Worm (Caenorhabditis elegans) whole organism, L1 larva: ENCODE data around the gene F41B5.12.

Experiments
- C16A3.4 ChIP-seq: fragments of 150-350 bp; optimal IDR thresholded peaks from 2 replicates; lab custom pipeline; 2014; ENCODE audit warnings: missing biosample characterization, missing genetic modification characterization
- C34B4.2 ChIP-seq: sonication (generic microtip); optimal IDR thresholded peaks from 2 replicates; lab custom pipeline; 2017; ENCODE audit warnings: mild to moderate bottlenecking, missing genetic modification characterization, missing compliant biosample characterization
- Y116A8C.19 ChIP-seq: sonication (generic microtip); optimal IDR thresholded peaks from 2 replicates; lab custom pipeline; 2016; ENCODE audit warnings: missing compliant biosample characterization, missing genetic modification characterization, borderline replicate concordance
- aly-2 ChIP-seq: fragments of 150-350 bp; optimal IDR thresholded peaks from 2 replicates; lab custom pipeline; 2014; ENCODE audit warnings: missing biosample characterization, missing genetic modification characterization
- ama-1 ChIP-seq: fragments of 150-350 bp; optimal IDR thresholded peaks from 2 replicates; lab custom pipeline; 2014
- blmp-1 ChIP-seq: fragments of 150-350 bp; optimal IDR thresholded peaks from 2 replicates; lab custom pipeline; 2014; ENCODE audit warnings: missing biosample characterization, missing genetic modification characterization
- ceh-63 ChIP-seq: fragments of 200-800 bp; sonication (Bioruptor generic); optimal IDR thresholded peaks from 2 replicates; lab custom pipeline; 2018; ENCODE audit warnings: mild to moderate bottlenecking, missing genetic modification characterization, missing compliant biosample characterization
- ceh-8 ChIP-seq: fragments of 200-800 bp; sonication (Bioruptor generic); optimal IDR thresholded peaks from 2 replicates; lab custom pipeline; 2018; ENCODE audit warnings: mild to moderate bottlenecking, missing genetic modification characterization, moderate library complexity, missing compliant biosample characterization
- ceh-82 ChIP-seq, 3 experiments: fragments of 150-350 bp in 1 of 3; sonication (generic microtip) in 2 of 3; optimal IDR thresholded peaks; 2 replicates each; lab custom pipeline; 2014 to 2017; ENCODE audit warnings: missing biosample characterization in 3 of 3, missing genetic modification characterization in 3 of 3
- dpl-1 ChIP-seq, 3 experiments: fragments of 150-350 bp in 2 of 3; sonication (generic microtip) in 1 of 3; optimal IDR thresholded peaks; 2 replicates each; lab custom pipeline; 2014 to 2017; ENCODE audit warnings: missing biosample characterization in 3 of 3, missing genetic modification characterization in 3 of 3, missing genetic modification reagents in 3 of 3
- dsc-1 ChIP-seq: sonication (generic microtip); optimal IDR thresholded peaks from 2 replicates; lab custom pipeline; 2016; ENCODE audit warnings: mild to moderate bottlenecking, missing genetic modification characterization, missing compliant biosample characterization
- efl-1 ChIP-seq, 4 experiments: fragments of 150-350 bp; optimal IDR thresholded peaks in 3 of 4; peaks in 1 of 4; 1 replicate in 1 of 4; 2 replicates in 3 of 4; lab custom pipeline; 2014; ENCODE audit warnings: missing biosample characterization in 2 of 4, missing genetic modification characterization in 2 of 4, missing genetic modification reagents in 2 of 4
- egl-27 ChIP-seq, 2 experiments: fragments of 150-350 bp in 1 of 2; sonication (generic microtip); optimal IDR thresholded peaks; 3 replicates each; lab custom pipeline; 2017 to 2018; ENCODE audit warnings: missing biosample characterization in 2 of 2, missing genetic modification characterization in 2 of 2, missing genetic modification reagents in 2 of 2
- elt-2 ChIP-seq: sonication (generic microtip); optimal IDR thresholded peaks from 2 replicates; lab custom pipeline; 2016; ENCODE audit warnings: missing genetic modification characterization, mild to moderate bottlenecking, inconsistent platforms, missing compliant biosample characterization, missing genetic modification reagents
- elt-3 ChIP-seq, 6 experiments: fragments of 150-350 bp in 1 of 6; sonication (generic microtip); optimal IDR thresholded peaks; 2 replicates each; lab custom pipeline; 2017 to 2018; ENCODE audit warnings: missing biosample characterization in 6 of 6, missing genetic modification characterization in 6 of 6, inconsistent platforms in 1 of 6
- fkh-10 ChIP-seq: sonication (generic microtip); optimal IDR thresholded peaks from 2 replicates; lab custom pipeline; 2017; ENCODE audit warnings: missing biosample characterization, missing genetic modification reagents, missing genetic modification characterization
- fkh-4 ChIP-seq: sonication (generic microtip); optimal IDR thresholded peaks from 2 replicates; lab custom pipeline; 2016; ENCODE audit warnings: missing compliant biosample characterization, missing genetic modification characterization, borderline replicate concordance
- fkh-8 ChIP-seq: sonication (generic microtip); optimal IDR thresholded peaks from 2 replicates; lab custom pipeline; 2016; ENCODE audit warnings: mild to moderate bottlenecking, missing genetic modification characterization, missing compliant biosample characterization
- hlh-4 ChIP-seq: sonication (generic microtip); optimal IDR thresholded peaks from 2 replicates; lab custom pipeline; 2016; ENCODE audit warnings: mild to moderate bottlenecking, missing genetic modification characterization, missing compliant biosample characterization
- hpl-2 ChIP-seq: fragments of 150-350 bp; optimal IDR thresholded peaks from 2 replicates; lab custom pipeline; 2014; ENCODE audit warnings: missing biosample characterization, missing genetic modification reagents, missing genetic modification characterization
- jun-1 ChIP-seq: fragments of 150-350 bp; optimal IDR thresholded peaks from 2 replicates; lab custom pipeline; 2014; ENCODE audit warnings: missing biosample characterization, missing genetic modification reagents, missing genetic modification characterization
- lin-15B ChIP-seq: fragments of 150-350 bp; sonication (generic microtip); optimal IDR thresholded peaks from 3 replicates; lab custom pipeline; 2014; ENCODE audit warnings: missing biosample characterization, missing genetic modification characterization
- lin-35 ChIP-seq, 2 experiments: fragments of 150-350 bp; optimal IDR thresholded peaks; 2 replicates each; lab custom pipeline; 2014; ENCODE audit warnings: missing biosample characterization in 2 of 2, missing genetic modification characterization in 2 of 2, missing genetic modification reagents in 2 of 2
- lin-39 ChIP-seq: fragments of 150-350 bp; optimal IDR thresholded peaks from 2 replicates; lab custom pipeline; 2014; ENCODE audit warnings: missing biosample characterization, missing genetic modification reagents, missing genetic modification characterization
- lir-3 ChIP-seq: sonication (generic microtip); optimal IDR thresholded peaks from 2 replicates; lab custom pipeline; 2016; ENCODE audit warnings: mild to moderate bottlenecking, missing genetic modification characterization, moderate library complexity, missing compliant biosample characterization; ENCODE audit not compliant: poor library complexity
- lsy-2 ChIP-seq, 2 experiments: fragments of 150-350 bp; optimal IDR thresholded peaks; 2 replicates each; lab custom pipeline; 2014; ENCODE audit warnings: missing biosample characterization in 2 of 2, missing genetic modification characterization in 2 of 2
- mab-9 ChIP-seq: fragments of 200-800 bp; sonication (Bioruptor generic); IDR thresholded peaks from 2 replicates; pipeline ENCODE4 v1.3.6; 2022; ENCODE audit warnings: missing genetic modification reagents, missing genetic modification characterization, missing compliant biosample characterization
- mdl-1 ChIP-seq, 2 experiments: fragments of 150-350 bp; optimal IDR thresholded peaks; 2 replicates each; lab custom pipeline; 2014 to 2017; ENCODE audit warnings: missing biosample characterization in 2 of 2, missing genetic modification characterization in 2 of 2, inconsistent platforms in 1 of 2
- mef-2 ChIP-seq: fragments of 150-350 bp; optimal IDR thresholded peaks from 2 replicates; lab custom pipeline; 2014; ENCODE audit warnings: missing biosample characterization, missing genetic modification characterization
- mep-1 ChIP-seq: fragments of 150-350 bp; optimal IDR thresholded peaks from 2 replicates; lab custom pipeline; 2014; ENCODE audit warnings: missing biosample characterization, missing genetic modification characterization
- nhr-11 ChIP-seq: fragments of 150-350 bp; optimal IDR thresholded peaks from 2 replicates; lab custom pipeline; 2014; ENCODE audit warnings: missing biosample characterization, missing genetic modification characterization
- nhr-12 ChIP-seq: sonication (generic microtip); optimal IDR thresholded peaks from 2 replicates; lab custom pipeline; 2017; ENCODE audit warnings: missing biosample characterization, missing genetic modification characterization
- nhr-237 ChIP-seq: fragments of 150-350 bp; optimal IDR thresholded peaks from 2 replicates; lab custom pipeline; 2014; ENCODE audit warnings: missing biosample characterization, missing genetic modification characterization
- nhr-28 ChIP-seq: fragments of 150-350 bp; optimal IDR thresholded peaks from 2 replicates; lab custom pipeline; 2014; ENCODE audit warnings: missing biosample characterization, missing genetic modification characterization
- nhr-47 ChIP-seq: sonication (generic microtip); optimal IDR thresholded peaks from 2 replicates; lab custom pipeline; 2016; ENCODE audit warnings: mild to moderate bottlenecking, missing genetic modification characterization, moderate library complexity, missing compliant biosample characterization
- nhr-71 ChIP-seq: sonication (generic microtip); optimal IDR thresholded peaks from 2 replicates; lab custom pipeline; 2016; ENCODE audit warnings: mild to moderate bottlenecking, missing genetic modification characterization, moderate library complexity, missing compliant biosample characterization
- nhr-76 ChIP-seq: sonication (generic microtip); optimal IDR thresholded peaks from 2 replicates; lab custom pipeline; 2017; ENCODE audit warnings: missing biosample characterization, missing genetic modification characterization
- nhr-77 ChIP-seq: fragments of 150-350 bp; optimal IDR thresholded peaks from 2 replicates; lab custom pipeline; 2014; ENCODE audit warnings: missing biosample characterization, missing genetic modification characterization
- nhr-90 ChIP-seq: sonication (generic microtip); optimal IDR thresholded peaks from 2 replicates; lab custom pipeline; 2016; ENCODE audit warnings: mild to moderate bottlenecking, missing genetic modification characterization, missing compliant biosample characterization; ENCODE audit not compliant: poor library complexity
- pag-3 ChIP-seq: sonication (generic microtip); optimal IDR thresholded peaks from 2 replicates; lab custom pipeline; 2017; ENCODE audit warnings: missing genetic modification characterization, mild to moderate bottlenecking, missing compliant biosample characterization, antibody characterized with exemption, borderline replicate concordance; ENCODE audit not compliant: insufficient read depth
- rnt-1 ChIP-seq: sonication (generic microtip); optimal IDR thresholded peaks from 2 replicates; lab custom pipeline; 2016; ENCODE audit warnings: mild to moderate bottlenecking, missing genetic modification characterization, moderate library complexity, missing compliant biosample characterization
- skn-1 ChIP-seq: fragments of 150-350 bp; optimal IDR thresholded peaks from 2 replicates; lab custom pipeline; 2014; ENCODE audit warnings: missing biosample characterization, missing genetic modification characterization
- snpc-4 ChIP-seq: fragments of 150-350 bp; optimal IDR thresholded peaks from 2 replicates; lab custom pipeline; 2014; ENCODE audit warnings: missing biosample characterization, missing genetic modification characterization
- snu-23 ChIP-seq: sonication (generic microtip); optimal IDR thresholded peaks from 2 replicates; lab custom pipeline; 2016; ENCODE audit warnings: missing genetic modification characterization, missing compliant biosample characterization
- sup-37 ChIP-seq: fragments of 200-800 bp; sonication (Bioruptor generic); optimal IDR thresholded peaks from 2 replicates; lab custom pipeline; 2018; ENCODE audit warnings: mild to moderate bottlenecking, missing genetic modification characterization, missing compliant biosample characterization
- tbx-2 ChIP-seq: sonication (generic microtip); optimal IDR thresholded peaks from 2 replicates; lab custom pipeline; 2016; ENCODE audit warnings: missing genetic modification characterization, missing compliant biosample characterization
- tlp-1 ChIP-seq: fragments of 150-350 bp; optimal IDR thresholded peaks from 2 replicates; lab custom pipeline; 2014; ENCODE audit warnings: missing biosample characterization, missing genetic modification characterization
- xbp-1 ChIP-seq: sonication (generic microtip); optimal IDR thresholded peaks from 2 replicates; lab custom pipeline; 2016; ENCODE audit warnings: missing genetic modification characterization, missing compliant biosample characterization
- zip-4 ChIP-seq: fragments of 200-800 bp; sonication (Bioruptor generic); optimal IDR thresholded peaks from 2 replicates; lab custom pipeline; 2018; ENCODE audit warnings: mild to moderate bottlenecking, missing genetic modification characterization, moderate library complexity, missing compliant biosample characterization

F41B5.12 gene

DNA sequence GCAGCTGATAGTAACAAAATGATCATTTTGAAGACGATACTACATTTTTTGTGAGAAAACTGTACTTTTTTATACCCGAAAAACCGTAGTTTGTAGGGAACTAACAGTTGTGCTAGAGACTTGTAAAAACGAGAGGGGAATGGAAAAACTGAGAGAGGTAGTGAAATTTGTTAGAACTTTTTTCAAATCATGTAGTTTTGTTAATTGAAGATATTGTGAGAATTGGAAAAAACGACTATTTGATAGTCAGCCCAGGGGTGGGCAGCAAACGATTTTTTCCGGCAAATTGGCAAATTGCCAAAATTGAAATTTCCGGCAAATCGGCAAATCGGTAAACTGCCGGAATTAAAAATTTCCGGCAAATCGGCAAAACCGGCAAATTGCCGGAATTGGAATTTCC lies 11.4 kb upstream of the F41B5.12 start, which contains the start of gene cyp-33C6:
Gene cyp-33C6 (minus strand): TSS at position 101 of the 400 bp plus-strand sequence.
- TF ChIP-seq C34B4.2 (tag; lab: Kevin White, UChicago) = no peak
- no peak for TF ChIP-seq lin-35 (GFP tag; optimal IDR thresholded peaks at IDR 0.05; lab: Kevin White, UChicago)
- no peak for TF ChIP-seq hpl-2 (GFP tag; lab: Kevin White, UChicago)
- TF ChIP-seq fkh-4 = no peak
- TF ChIP-seq lin-15B (tag; lab: Kevin White, UChicago) = no peak
- TF ChIP-seq zip-4 = no peak
- no peak for TF ChIP-seq hlh-4 (tag; lab: Kevin White, UChicago)

DNA sequence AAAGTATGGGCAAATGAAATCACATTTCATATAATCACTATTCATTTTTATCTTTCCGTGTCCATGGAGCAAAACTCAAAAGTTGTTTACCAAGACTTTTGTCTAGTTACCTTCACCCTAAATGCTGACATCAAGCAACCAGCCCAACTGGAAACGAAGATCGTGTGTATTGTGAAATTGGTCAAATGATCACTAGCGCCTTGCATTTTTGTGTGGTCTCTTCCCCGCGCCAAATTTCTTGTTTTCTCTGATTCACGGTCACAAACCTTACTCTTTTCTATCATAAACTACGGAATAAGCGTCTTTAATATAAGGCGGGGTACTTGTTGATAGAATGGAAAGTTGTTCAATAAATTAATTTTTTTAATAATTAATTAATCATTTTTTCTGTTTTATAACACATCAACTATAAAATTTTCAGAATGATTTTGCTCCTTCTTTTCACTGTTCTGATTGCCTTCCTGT lies 10.6 kb upstream of the F41B5.12 start, which contains the start of gene cyp-33C7:
Gene cyp-33C7 (plus strand): TSS at position 415 of the 465 bp plus-strand sequence.
- TF ChIP-seq lin-39 (tag; lab: Kevin White, UChicago) (no peak), lin-15B (tag; lab: Kevin White, UChicago) (no peak), ama-1 (lab: Kevin White, UChicago) (no peak), fkh-4 (no peak), ceh-63 (GFP tag; lab: Kevin White, UChicago) (no peak), rnt-1 (tag; lab: Kevin White, UChicago) (no peak), nhr-90 (tag; lab: Kevin White, UChicago) (peak; percentile 36), nhr-47 (no peak), mab-9 (GFP tag; lab: Robert Waterston, UW) (no peak), elt-3 (tag; optimal IDR thresholded peaks at IDR 0.05; lab: Kevin White, UChicago) (peak in 1 of 6 experiments; percentile 37), mef-2 (no peak), lin-35 (GFP tag; optimal IDR thresholded peaks at IDR 0.05; lab: Kevin White, UChicago) (peak in 1 of 2 experiments; percentile 75), snu-23 (GFP tag; lab: Kevin White, UChicago) (peak; percentile 33), tlp-1 (tag; lab: Kevin White, UChicago) (no peak), mep-1 (tag; lab: Kevin White, UChicago) (peak; percentile 19), ceh-82 (tag; optimal IDR thresholded peaks at IDR 0.05; lab: Kevin White, UChicago) (peak in 1 of 3 experiments; percentile 26), egl-27 (tag; optimal IDR thresholded peaks at IDR 0.05; lab: Kevin White, UChicago) (no peak), dpl-1 (GFP tag; optimal IDR thresholded peaks at IDR 0.05; lab: Kevin White, UChicago) (peak in 2 of 3 experiments; percentile 11 to 33), C34B4.2 (tag; lab: Kevin White, UChicago) (no peak), nhr-12 (tag; lab: Kevin White, UChicago) (no peak), efl-1 (optimal IDR thresholded peaks at IDR 0.05; lab: Kevin White, UChicago) (peak in 1 of 2 experiments; percentile 29), efl-1 (GFP tag; optimal IDR thresholded peaks at IDR 0.05 in 1 of 2; lab: Kevin White, UChicago) (peak in 1 of 2 experiments; percentile 52), ceh-8 (GFP tag; lab: Kevin White, UChicago) (no peak), C16A3.4 (tag; lab: Kevin White, UChicago) (peak; percentile 25), nhr-76 (tag; lab: Kevin White, UChicago) (no peak), nhr-77 (tag; lab: Kevin White, UChicago) (no peak), skn-1 (tag; lab: Kevin White, UChicago) (peak; percentile 81), nhr-28 (tag; lab: Kevin White, UChicago) (no peak), nhr-71 (tag; lab: Kevin White, UChicago) (peak; percentile 59), pag-3 (no peak), xbp-1 (tag; lab: Kevin White, UChicago) (no peak), Y116A8C.19 (tag; lab: Kevin White, UChicago) (no peak), blmp-1 (tag; lab: Kevin White, UChicago) (peak; percentile 20), fkh-10 (no peak), tbx-2 (peak; percentile 14), sup-37 (GFP tag; lab: Kevin White, UChicago) (no peak), jun-1 (tag; lab: Kevin White, UChicago) (peak; percentile 46), nhr-11 (no peak), snpc-4 (tag; lab: Kevin White, UChicago) (no peak), lir-3 (tag; lab: Kevin White, UChicago) (no peak), elt-2 (peak; percentile 75), nhr-237 (no peak), mdl-1 (tag; optimal IDR thresholded peaks at IDR 0.05; lab: Kevin White, UChicago) (peak in 1 of 2 experiments; percentile 50), dsc-1 (tag; lab: Kevin White, UChicago) (no peak), fkh-8 (tag; lab: Kevin White, UChicago) (peak; percentile 2), aly-2 (tag; lab: Kevin White, UChicago) (no peak), lsy-2 (tag; optimal IDR thresholded peaks at IDR 0.05; lab: Kevin White, UChicago) (peak; percentile 19 to 23)
